Worm (Caenorhabditis elegans) whole organism, young adult: ENCODE results near the gene tut-2.

Experiments
- B0035.1 ChIP-seq: sonication (generic microtip); optimal IDR thresholded peaks from 2 replicates; lab custom pipeline; 2016; ENCODE audit warnings: missing genetic modification characterization, mild to moderate bottlenecking, missing compliant biosample characterization, missing genotype, missing genetic modification reagents
- F10E7.11 ChIP-seq: sonication (generic microtip); optimal IDR thresholded peaks from 2 replicates; lab custom pipeline; 2017; ENCODE audit warnings: mild to moderate bottlenecking, missing genetic modification characterization, moderate library complexity, missing compliant biosample characterization
- F37B4.10 ChIP-seq: fragments of 200-800 bp; sonication (Bioruptor generic); IDR thresholded peaks from 2 replicates; pipeline ENCODE4 v1.3.6; 2022; ENCODE audit warnings: missing genetic modification characterization, missing compliant biosample characterization
- F49E8.2 ChIP-seq: sonication (generic microtip); optimal IDR thresholded peaks from 3 replicates; lab custom pipeline; 2017; ENCODE audit warnings: missing genetic modification characterization, mild to moderate bottlenecking, missing compliant biosample characterization, antibody characterized with exemption, moderate library complexity; ENCODE audit not compliant: insufficient read depth
- F52B5.7 ChIP-seq: sonication (generic microtip); optimal IDR thresholded peaks from 2 replicates; lab custom pipeline; 2016; ENCODE audit warnings: mild to moderate bottlenecking, missing genetic modification characterization, missing compliant biosample characterization
- K12H6.12 ChIP-seq: fragments of 200-800 bp; sonication (Bioruptor generic); optimal IDR thresholded peaks from 2 replicates; lab custom pipeline; 2018; ENCODE audit warnings: mild to moderate bottlenecking, missing genetic modification characterization, missing compliant biosample characterization
- T07F8.4 ChIP-seq: sonication (generic microtip); optimal IDR thresholded peaks from 2 replicates; lab custom pipeline; 2016; ENCODE audit warnings: mild to moderate bottlenecking, missing genetic modification characterization, moderate library complexity, missing compliant biosample characterization
- T26A5.8 ChIP-seq: sonication (generic microtip); optimal IDR thresholded peaks from 2 replicates; lab custom pipeline; 2016; ENCODE audit warnings: missing genetic modification characterization, missing compliant biosample characterization
- Y53G8AR.9 ChIP-seq: fragments of 200-800 bp; sonication (Bioruptor generic); conservative IDR thresholded peaks from 2 replicates; pipeline ENCODE4 v1.3.6; 2022; ENCODE audit warnings: missing genetic modification reagents, missing genetic modification characterization, missing compliant biosample characterization
- akir-1 ChIP-seq: fragments of 200-800 bp; sonication (Bioruptor generic); optimal IDR thresholded peaks from 2 replicates; lab custom pipeline; 2018; ENCODE audit warnings: mild to moderate bottlenecking, missing genetic modification characterization, moderate library complexity, missing compliant biosample characterization
- bed-2 ChIP-seq: fragments of 200-800 bp; sonication (Bioruptor generic); IDR thresholded peaks from 2 replicates; pipeline ENCODE4 v1.3.6; 2022; ENCODE audit warnings: missing genetic modification reagents, missing genetic modification characterization, missing compliant biosample characterization
- cebp-1 ChIP-seq, 2 experiments: fragments of 200-800 bp in 1 of 2; sonication (Bioruptor generic) in 1 of 2; sonication (generic microtip) in 1 of 2; IDR thresholded peaks in 1 of 2; optimal IDR thresholded peaks in 1 of 2; 2 replicates each; pipeline versions ENCODE4 v1.3.6 to Lab custom; 2017 to 2022; ENCODE audit warnings: missing compliant biosample characterization in 2 of 2, missing genetic modification characterization in 2 of 2, mild to moderate bottlenecking in 1 of 2, missing genetic modification reagents in 1 of 2, moderate library complexity in 1 of 2
- ceh-100 ChIP-seq: fragments of 200-800 bp; sonication (Bioruptor generic); IDR thresholded peaks from 2 replicates; pipeline ENCODE4 v1.3.6; 2022; ENCODE audit warnings: missing genetic modification reagents, missing genetic modification characterization, missing compliant biosample characterization
- ceh-27 ChIP-seq: fragments of 200-800 bp; sonication (Bioruptor generic); optimal IDR thresholded peaks from 2 replicates; lab custom pipeline; 2018; ENCODE audit warnings: mild to moderate bottlenecking, missing genetic modification characterization, moderate library complexity, missing compliant biosample characterization
- ceh-58 ChIP-seq: fragments of 200-800 bp; sonication (Bioruptor generic); IDR thresholded peaks from 2 replicates; pipeline ENCODE4 v1.3.6; 2022; ENCODE audit warnings: missing genetic modification characterization, missing compliant biosample characterization
- die-1 ChIP-seq: sonication (generic microtip); optimal IDR thresholded peaks from 2 replicates; lab custom pipeline; 2016; ENCODE audit warnings: missing genotype, mild to moderate bottlenecking, missing genetic modification characterization, missing compliant biosample characterization
- efl-1 ChIP-seq: fragments of 150-350 bp; optimal IDR thresholded peaks from 2 replicates; lab custom pipeline; 2014; ENCODE audit warnings: missing biosample characterization, missing genetic modification reagents, missing genetic modification characterization
- egl-18 ChIP-seq: fragments of 200-800 bp; sonication (Bioruptor generic); IDR thresholded peaks from 2 replicates; pipeline ENCODE4 v1.3.6; 2022; ENCODE audit warnings: missing genetic modification reagents, missing genetic modification characterization, missing compliant biosample characterization
- egrh-3 ChIP-seq: fragments of 200-800 bp; sonication (Bioruptor generic); IDR thresholded peaks from 2 replicates; pipeline ENCODE4 v1.3.6; 2022; ENCODE audit warnings: missing genetic modification reagents, missing genetic modification characterization, missing compliant biosample characterization
- ets-4 ChIP-seq: fragments of 200-800 bp; sonication (Bioruptor generic); optimal IDR thresholded peaks from 2 replicates; lab custom pipeline; 2018; ENCODE audit warnings: mild to moderate bottlenecking, missing genetic modification characterization, missing compliant biosample characterization
- fkh-3 ChIP-seq: sonication (generic microtip); optimal IDR thresholded peaks from 2 replicates; lab custom pipeline; 2016; ENCODE audit warnings: mild to moderate bottlenecking, missing genetic modification characterization, missing compliant biosample characterization
- hlh-12 ChIP-seq: sonication (generic microtip); optimal IDR thresholded peaks from 2 replicates; lab custom pipeline; 2016; ENCODE audit warnings: missing genetic modification characterization, missing compliant biosample characterization
- let-526 ChIP-seq: fragments of 200-800 bp; sonication (Bioruptor generic); IDR thresholded peaks from 2 replicates; pipeline ENCODE4 v1.3.6; 2022; ENCODE audit warnings: missing genetic modification reagents, missing genetic modification characterization, missing compliant biosample characterization
- lsl-1 ChIP-seq: fragments of 200-800 bp; sonication (Bioruptor generic); optimal IDR thresholded peaks from 2 replicates; lab custom pipeline; 2018; ENCODE audit warnings: mild to moderate bottlenecking, missing genetic modification characterization, moderate library complexity, missing compliant biosample characterization
- madf-8 ChIP-seq: fragments of 200-800 bp; sonication (Bioruptor generic); conservative IDR thresholded peaks from 2 replicates; pipeline ENCODE4 v1.3.6; 2022; ENCODE audit warnings: missing genetic modification reagents, missing genetic modification characterization, missing compliant biosample characterization
- mes-4 ChIP-seq: sonication (generic microtip); optimal IDR thresholded peaks from 2 replicates; lab custom pipeline; 2016; ENCODE audit warnings: missing genotype, missing genetic modification characterization, missing compliant biosample characterization
- repo-1 ChIP-seq: sonication (generic microtip); optimal IDR thresholded peaks from 2 replicates; lab custom pipeline; 2017; ENCODE audit warnings: mild to moderate bottlenecking, missing genetic modification characterization, missing compliant biosample characterization
- snpc-1.3 ChIP-seq: sonication (generic microtip); optimal IDR thresholded peaks from 2 replicates; lab custom pipeline; 2017; ENCODE audit warnings: missing genetic modification characterization, mild to moderate bottlenecking, missing compliant biosample characterization, antibody characterized with exemption, moderate library complexity, missing genotype, missing genetic modification reagents; ENCODE audit not compliant: insufficient read depth
- snpc-3.4 ChIP-seq: sonication (generic microtip); optimal IDR thresholded peaks from 2 replicates; lab custom pipeline; 2017; ENCODE audit warnings: missing genetic modification characterization, mild to moderate bottlenecking, missing compliant biosample characterization, antibody characterized with exemption, moderate library complexity, missing genotype, missing genetic modification reagents
- unc-130 ChIP-seq: sonication (generic microtip); optimal IDR thresholded peaks from 2 replicates; lab custom pipeline; 2016; ENCODE audit warnings: missing genetic modification reagents, missing genetic modification characterization, missing compliant biosample characterization
- zfh-2 ChIP-seq: fragments of 200-800 bp; sonication (Bioruptor generic); conservative IDR thresholded peaks from 2 replicates; pipeline ENCODE4 v1.3.6; 2022; ENCODE audit warnings: missing genetic modification reagents, missing genetic modification characterization, missing compliant biosample characterization
- zim-3 ChIP-seq: sonication (generic microtip); optimal IDR thresholded peaks from 2 replicates; lab custom pipeline; 2017; ENCODE audit warnings: mild to moderate bottlenecking, missing genetic modification characterization, moderate library complexity, missing compliant biosample characterization
- ztf-26 ChIP-seq: sonication (generic microtip); optimal IDR thresholded peaks from 2 replicates; lab custom pipeline; 2017; ENCODE audit warnings: missing genetic modification characterization, missing compliant biosample characterization
- ztf-3 ChIP-seq: fragments of 200-800 bp; sonication (Bioruptor generic); optimal IDR thresholded peaks from 2 replicates; lab custom pipeline; 2018; ENCODE audit warnings: mild to moderate bottlenecking, missing genetic modification characterization, missing compliant biosample characterization

The tut-2 gene

ce11 chrV:10693749-10694148 is 35.7 kb downstream of the tut-2 start (continued):
- TF ChIP-seq ets-4: peak; percentile 30
- TF ChIP-seq cebp-1 (GFP tag; IDR thresholded peaks at IDR 0.05; lab: Robert Waterston, UW): no peak
- TF ChIP-seq cebp-1 (tag; optimal IDR thresholded peaks at IDR 0.05; lab: Kevin White, UChicago): peak; percentile 51

DNA sequence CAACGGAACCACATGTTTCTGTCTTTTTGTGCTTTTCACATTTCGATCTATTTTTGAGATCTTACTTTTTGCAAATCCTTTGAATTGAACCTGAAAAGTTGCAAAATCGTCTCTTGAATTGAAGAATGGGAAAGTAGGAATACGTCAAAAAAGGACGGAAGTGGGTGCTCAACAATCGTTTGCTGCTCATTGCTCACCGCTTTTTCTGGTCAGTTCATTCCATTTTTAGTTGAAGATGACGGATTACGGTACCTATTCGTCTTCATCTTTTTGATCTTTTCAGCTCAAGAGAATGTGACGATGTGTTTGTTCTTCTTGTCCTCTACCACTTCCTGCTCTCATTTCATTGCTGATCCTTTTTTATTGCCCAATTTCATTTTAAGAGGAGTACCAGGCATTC is 37.1 kb downstream of the tut-2 start, which contains the start of gene C05A2.4:
Gene C05A2.4 (plus strand): TSS at position 301 of the 400 bp plus-strand sequence.
- TF ChIP-seq fkh-3 (tag; lab: Kevin White, UChicago) (no peak), unc-130 (no peak), ceh-58 (GFP tag; lab: Robert Waterston, UW) (no peak), let-526 (GFP tag; lab: Robert Waterston, UW) (no peak), K12H6.12 (tag; lab: Kevin White, UChicago) (no peak)

- TF ChIP-seq zfh-2 (GFP tag; lab: Robert Waterston, UW): no peak
- no peak for TF ChIP-seq snpc-1.3 (tag; lab: Kevin White, UChicago)
- no peak for TF ChIP-seq F52B5.7
- no peak for TF ChIP-seq efl-1 (GFP tag; lab: Kevin White, UChicago)
- no peak for TF ChIP-seq F37B4.10 (GFP tag; lab: Robert Waterston, UW)
- TF ChIP-seq T26A5.8: no peak
- TF ChIP-seq akir-1 (GFP tag; lab: Kevin White, UChicago): no peak
- no peak for TF ChIP-seq die-1 (tag; lab: Kevin White, UChicago)
- TF ChIP-seq F49E8.2 (tag; lab: Kevin White, UChicago): no peak
- TF ChIP-seq ceh-27 (GFP tag; lab: Kevin White, UChicago): no peak
- no peak for TF ChIP-seq bed-2 (GFP tag; lab: Robert Waterston, UW)
- TF ChIP-seq egrh-3 (GFP tag; lab: Robert Waterston, UW): no peak
- TF ChIP-seq repo-1 (tag; lab: Kevin White, UChicago): no peak
- no peak for TF ChIP-seq mes-4 (tag; lab: Kevin White, UChicago)
- TF ChIP-seq hlh-12 (tag; lab: Kevin White, UChicago): no peak
- no peak for TF ChIP-seq madf-8 (GFP tag; lab: Robert Waterston, UW)
- TF ChIP-seq lsl-1 (GFP tag; lab: Kevin White, UChicago): no peak
- TF ChIP-seq egl-18: no peak
- TF ChIP-seq B0035.1 (tag; lab: Kevin White, UChicago): no peak
Observed at ce11 chrV:10699122-10699521, 41.1 kb downstream of the tut-2 start.

- TF ChIP-seq lsl-1 (GFP tag; lab: Kevin White, UChicago) (no peak), ztf-26 (no peak), Y53G8AR.9 (GFP tag; lab: Robert Waterston, UW) (no peak), ceh-100 (GFP tag; lab: Robert Waterston, UW) (no peak), T07F8.4 (tag; lab: Kevin White, UChicago) (no peak), snpc-3.4 (tag; lab: Kevin White, UChicago) (no peak), madf-8 (GFP tag; lab: Robert Waterston, UW) (no peak), ets-4 (no peak), zim-3 (no peak), ztf-3 (GFP tag; lab: Kevin White, UChicago) (no peak), F10E7.11 (tag; lab: Kevin White, UChicago) (no peak)
Observed at ce11 chrV:10702249-10702648, 44.2 kb downstream of the tut-2 start, which contains the start of gene pph-1. Gene pph-1 (plus strand): TSS chrV:10702549.
